Worm (Caenorhabditis elegans): ENCODE data around the gene R07B7.2.

The R07B7.2 gene

ce11 chrV:12088773-12089172 is 29.2 kb upstream of the R07B7.2 start, which contains the start of gene R07B7.12:
Gene R07B7.12 (plus strand): TSS chrV:12089073.
- no peak for TF ChIP-seq pes-1 (GFP tag; IDR thresholded peaks at IDR 0.05)
- TF ChIP-seq ets-7 (tag; optimal IDR thresholded peaks at IDR 0.05): no peak
- no peak for TF ChIP-seq tra-4 (tag; optimal IDR thresholded peaks at IDR 0.05)
- TF ChIP-seq hmg-4 (GFP tag; optimal IDR thresholded peaks at IDR 0.05): no peak
- no peak for TF ChIP-seq ceh-13 (GFP tag; optimal IDR thresholded peaks at IDR 0.05)
- TF ChIP-seq tbx-37 (GFP tag; conservative IDR thresholded peaks at IDR 0.05): no peak
- TF ChIP-seq tbx-11 (GFP tag; IDR thresholded peaks at IDR 0.05): no peak
- TF ChIP-seq flt-1 (GFP tag; IDR thresholded peaks at IDR 0.05): no peak
- TF ChIP-seq scrt-1 (GFP tag; IDR thresholded peaks at IDR 0.05): no peak
- TF ChIP-seq aly-1 (tag; optimal IDR thresholded peaks at IDR 0.05): no peak
- TF ChIP-seq hmbx-1 (tag; optimal IDR thresholded peaks at IDR 0.05): no peak
- no peak for TF ChIP-seq hnd-1 (tag; optimal IDR thresholded peaks at IDR 0.05)
- no peak for TF ChIP-seq F13C5.2 (tag; optimal IDR thresholded peaks at IDR 0.05)
- no peak for TF ChIP-seq ama-1 (optimal IDR thresholded peaks at IDR 0.05)
- no peak for TF ChIP-seq ceh-36 (tag; optimal IDR thresholded peaks at IDR 0.05)
- TF ChIP-seq sea-1 (GFP tag; conservative IDR thresholded peaks at IDR 0.05): no peak
- TF ChIP-seq B0310.2 (tag; optimal IDR thresholded peaks at IDR 0.05): no peak

DNA sequence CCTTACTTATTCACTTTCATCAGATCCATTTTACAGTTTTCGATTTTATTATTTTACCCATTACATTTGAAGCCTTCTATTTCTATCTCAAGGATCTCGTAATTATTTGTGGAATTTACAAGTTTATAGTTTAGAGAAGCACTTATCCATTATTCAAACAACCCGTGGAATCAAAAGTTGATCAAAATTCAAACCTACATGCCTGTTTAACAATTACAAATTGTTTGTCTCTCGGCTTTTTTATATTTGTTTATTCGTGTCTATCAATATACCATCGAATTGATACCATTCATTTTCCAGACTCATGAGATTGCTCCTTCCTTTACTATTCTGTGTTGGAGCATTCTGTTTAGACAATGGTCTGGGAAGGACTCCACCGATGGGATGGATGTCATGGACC is 27.4 kb upstream of the R07B7.2 start, which contains the start of gene gana-1:
gana-1 (plus strand) TSS at position 301 of the 400 bp plus-strand sequence.
- TF ChIP-seq scrt-1 (GFP tag; IDR thresholded peaks at IDR 0.05) (no peak), ama-1 (optimal IDR thresholded peaks at IDR 0.05) (no peak), ceh-13 (GFP tag; optimal IDR thresholded peaks at IDR 0.05) (no peak), sea-1 (GFP tag; conservative IDR thresholded peaks at IDR 0.05) (no peak), flt-1 (GFP tag; IDR thresholded peaks at IDR 0.05) (no peak), ceh-36 (tag; optimal IDR thresholded peaks at IDR 0.05) (no peak), hmg-4 (GFP tag; optimal IDR thresholded peaks at IDR 0.05) (no peak), aly-1 (tag; optimal IDR thresholded peaks at IDR 0.05) (no peak), hnd-1 (tag; optimal IDR thresholded peaks at IDR 0.05) (no peak), hmbx-1 (tag; optimal IDR thresholded peaks at IDR 0.05) (no peak), pes-1 (GFP tag; IDR thresholded peaks at IDR 0.05) (no peak), tra-4 (tag; optimal IDR thresholded peaks at IDR 0.05) (no peak), tbx-37 (GFP tag; conservative IDR thresholded peaks at IDR 0.05) (no peak), B0310.2 (tag; optimal IDR thresholded peaks at IDR 0.05) (no peak), F13C5.2 (tag; optimal IDR thresholded peaks at IDR 0.05) (no peak), tbx-11 (GFP tag; IDR thresholded peaks at IDR 0.05) (no peak)

DNA sequence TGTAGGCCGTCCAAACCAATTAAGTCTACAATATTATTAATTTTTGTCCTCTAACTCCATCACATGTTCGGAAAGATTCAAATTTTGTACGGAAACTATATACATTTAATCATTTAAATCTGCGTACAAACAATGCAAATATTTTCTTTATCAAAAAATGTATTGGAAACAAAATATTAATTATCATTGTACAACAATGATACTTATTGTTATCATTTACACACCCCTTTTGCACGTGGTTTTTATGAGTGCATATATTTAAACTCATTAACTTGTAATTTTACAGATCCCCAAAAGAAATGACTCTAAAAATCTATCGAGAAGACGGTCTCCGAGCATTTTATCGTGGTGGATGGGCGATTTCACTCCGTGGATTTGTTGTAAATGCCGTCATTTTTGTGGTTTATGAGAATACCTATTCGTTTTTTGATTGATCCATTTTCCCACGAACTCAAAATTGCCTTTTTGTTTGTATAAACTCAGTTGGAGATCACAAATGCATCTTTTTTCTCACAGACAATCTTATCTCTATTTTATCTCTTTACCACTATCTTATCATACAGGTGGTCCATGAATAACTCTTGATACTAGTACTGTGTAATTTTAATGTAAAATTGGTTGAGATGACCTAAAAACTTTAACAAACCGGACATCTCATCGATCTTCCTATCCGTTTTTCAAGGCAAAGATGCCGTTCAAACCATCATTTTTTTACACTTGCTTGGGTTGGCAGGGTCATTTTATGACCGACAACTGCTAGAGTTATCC is 26.5 kb upstream of the R07B7.2 start:
- no peak for TF ChIP-seq hmbx-1 (tag; optimal IDR thresholded peaks at IDR 0.05)
- TF ChIP-seq hmg-4 (GFP tag; optimal IDR thresholded peaks at IDR 0.05): no peak
- no peak for TF ChIP-seq ceh-13 (GFP tag; optimal IDR thresholded peaks at IDR 0.05)
- TF ChIP-seq aly-1 (tag; optimal IDR thresholded peaks at IDR 0.05): no peak
- TF ChIP-seq scrt-1 (GFP tag; IDR thresholded peaks at IDR 0.05): no peak
- TF ChIP-seq tbx-11 (GFP tag; IDR thresholded peaks at IDR 0.05): no peak

DNA sequence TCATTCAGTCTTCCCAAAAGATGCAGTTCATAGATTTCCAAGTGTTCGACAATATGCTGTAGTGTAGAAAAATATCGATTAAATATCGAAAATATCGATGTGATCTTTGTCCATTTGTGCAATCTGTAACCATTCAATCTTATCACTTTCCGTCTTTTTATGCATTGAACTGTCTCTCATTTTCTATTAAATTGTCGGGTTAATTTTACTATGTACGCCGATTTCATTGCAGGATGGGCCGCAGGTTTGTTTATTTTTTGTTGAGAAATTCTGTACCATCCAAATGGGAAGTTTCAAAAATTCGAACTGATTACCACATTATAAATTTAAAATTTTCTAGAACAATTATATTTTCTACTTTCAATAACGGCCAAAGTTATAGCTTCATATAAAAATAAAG is 24.7 kb upstream of the R07B7.2 start, which contains the start of gene R07B7.8:
R07B7.8 (minus strand) TSS at position 101 of the 400 bp plus-strand sequence.
- no peak for TF ChIP-seq hmg-4 (GFP tag; optimal IDR thresholded peaks at IDR 0.05)
- TF ChIP-seq sea-1 (GFP tag; conservative IDR thresholded peaks at IDR 0.05): no peak
- TF ChIP-seq aly-1 (tag; optimal IDR thresholded peaks at IDR 0.05): no peak
- no peak for TF ChIP-seq ceh-36 (tag; optimal IDR thresholded peaks at IDR 0.05)
- no peak for TF ChIP-seq ets-7 (tag; optimal IDR thresholded peaks at IDR 0.05)
- TF ChIP-seq hmbx-1 (tag; optimal IDR thresholded peaks at IDR 0.05): no peak
- no peak for TF ChIP-seq B0310.2 (tag; optimal IDR thresholded peaks at IDR 0.05)
- no peak for TF ChIP-seq hnd-1 (tag; optimal IDR thresholded peaks at IDR 0.05)
- TF ChIP-seq tra-4 (tag; optimal IDR thresholded peaks at IDR 0.05): no peak
- no peak for TF ChIP-seq tbx-37 (GFP tag; conservative IDR thresholded peaks at IDR 0.05)

ce11 chrV:12082932-12083331 is 23.4 kb upstream of the R07B7.2 start, which contains the start of gene R07B7.10:
Gene R07B7.10 (plus strand): TSS chrV:12083216.
- TF ChIP-seq F13C5.2 (tag; optimal IDR thresholded peaks at IDR 0.05) (no peak), tbx-11 (GFP tag; IDR thresholded peaks at IDR 0.05) (no peak), ets-7 (tag; optimal IDR thresholded peaks at IDR 0.05) (no peak), ceh-13 (GFP tag; optimal IDR thresholded peaks at IDR 0.05) (no peak), pes-1 (GFP tag; IDR thresholded peaks at IDR 0.05) (no peak), scrt-1 (GFP tag; IDR thresholded peaks at IDR 0.05) (no peak), hmg-4 (GFP tag; optimal IDR thresholded peaks at IDR 0.05) (no peak), flt-1 (GFP tag; IDR thresholded peaks at IDR 0.05) (no peak), ama-1 (optimal IDR thresholded peaks at IDR 0.05) (no peak), tbx-37 (GFP tag; conservative IDR thresholded peaks at IDR 0.05) (no peak), ceh-36 (tag; optimal IDR thresholded peaks at IDR 0.05) (no peak), hmbx-1 (tag; optimal IDR thresholded peaks at IDR 0.05) (no peak), tra-4 (tag; optimal IDR thresholded peaks at IDR 0.05) (no peak), hnd-1 (tag; optimal IDR thresholded peaks at IDR 0.05) (no peak), B0310.2 (tag; optimal IDR thresholded peaks at IDR 0.05) (no peak), aly-1 (tag; optimal IDR thresholded peaks at IDR 0.05) (no peak)

DNA sequence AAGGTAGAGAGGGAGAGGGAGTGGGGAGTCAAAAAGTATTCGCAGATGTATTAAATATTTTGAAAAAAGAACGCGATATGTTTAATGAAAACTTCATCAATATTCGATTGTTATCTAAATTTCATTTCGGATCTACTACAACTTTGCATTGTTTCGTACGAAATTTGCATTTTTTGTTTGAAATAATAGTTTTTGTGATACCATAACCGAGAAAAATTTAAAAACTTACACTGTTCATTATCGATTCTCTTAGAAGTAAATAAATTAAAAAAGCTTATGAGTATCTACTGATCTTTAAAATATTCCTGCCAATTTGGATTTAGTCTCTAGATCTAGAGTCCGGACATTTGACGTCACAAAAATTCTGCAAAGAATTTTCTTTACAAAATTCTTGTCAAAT is 20.7 kb upstream of the R07B7.2 start, which contains the start of gene R07B7.9:
R07B7.9 (minus strand) TSS at position 101 of the 400 bp plus-strand sequence.
- TF ChIP-seq sea-1 (GFP tag; conservative IDR thresholded peaks at IDR 0.05) (no peak), scrt-1 (GFP tag; IDR thresholded peaks at IDR 0.05) (no peak), ceh-13 (GFP tag; optimal IDR thresholded peaks at IDR 0.05) (no peak), tbx-11 (GFP tag; IDR thresholded peaks at IDR 0.05) (no peak), hmbx-1 (tag; optimal IDR thresholded peaks at IDR 0.05) (no peak), F13C5.2 (tag; optimal IDR thresholded peaks at IDR 0.05) (no peak), tra-4 (tag; optimal IDR thresholded peaks at IDR 0.05) (no peak)

ce11 chrV:12075983-12076382 is 16.4 kb upstream of the R07B7.2 start:
- TF ChIP-seq pes-1 (GFP tag; IDR thresholded peaks at IDR 0.05) (no peak), ceh-36 (tag; optimal IDR thresholded peaks at IDR 0.05) (no peak), hmbx-1 (tag; optimal IDR thresholded peaks at IDR 0.05) (no peak), tra-4 (tag; optimal IDR thresholded peaks at IDR 0.05) (no peak), hnd-1 (tag; optimal IDR thresholded peaks at IDR 0.05) (no peak), hmg-4 (GFP tag; optimal IDR thresholded peaks at IDR 0.05) (no peak), F13C5.2 (tag; optimal IDR thresholded peaks at IDR 0.05) (no peak), B0310.2 (tag; optimal IDR thresholded peaks at IDR 0.05) (no peak), aly-1 (tag; optimal IDR thresholded peaks at IDR 0.05) (no peak), ets-7 (tag; optimal IDR thresholded peaks at IDR 0.05) (no peak), ceh-13 (GFP tag; optimal IDR thresholded peaks at IDR 0.05) (no peak), tbx-37 (GFP tag; conservative IDR thresholded peaks at IDR 0.05) (no peak), sea-1 (GFP tag; conservative IDR thresholded peaks at IDR 0.05) (no peak), flt-1 (GFP tag; IDR thresholded peaks at IDR 0.05) (no peak), tbx-11 (GFP tag; IDR thresholded peaks at IDR 0.05) (no peak), scrt-1 (GFP tag; IDR thresholded peaks at IDR 0.05) (no peak), ama-1 (optimal IDR thresholded peaks at IDR 0.05) (no peak)

Data from whole organism, early embryonic.